Fruit fly (Drosophila melanogaster) whole organism, embryonic: ENCODE data around the gene goe.

ENCODE experiments used
- CG11093 ChIP-seq: fragments of 200-800 bp; sonication (Bioruptor generic); IDR thresholded peaks from 3 replicates; pipeline ENCODE4 v1.3.6; 2022; ENCODE audit warnings: missing biosample characterization, missing genetic modification characterization
- CG11695 ChIP-seq: fragments of 200-800 bp; sonication (Bioruptor generic); IDR thresholded peaks from 3 replicates; pipeline ENCODE4 v1.3.6; 2022; ENCODE audit warnings: missing biosample characterization, missing genetic modification characterization
- CG11723 ChIP-seq: fragments of 200-800 bp; sonication (Bioruptor generic); optimal IDR thresholded peaks from 2 replicates; lab custom pipeline; 2017; ENCODE audit warnings: missing biosample characterization, mild to moderate bottlenecking, missing genetic modification characterization
- CG12155 ChIP-seq: fragments of 200-800 bp; sonication (Bioruptor generic); optimal IDR thresholded peaks from 3 replicates; lab custom pipeline; 2016; ENCODE audit warnings: missing biosample characterization, missing genetic modification characterization
- CG12219 ChIP-seq: fragments of 200-800 bp; sonication (Bioruptor generic); optimal IDR thresholded peaks from 3 replicates; lab custom pipeline; 2018; ENCODE audit warnings: missing biosample characterization, mild to moderate bottlenecking, missing genetic modification characterization
- CG14050 ChIP-seq: fragments of 200-800 bp; sonication (Bioruptor generic); IDR thresholded peaks from 3 replicates; pipeline ENCODE4 v1.3.6; 2022; ENCODE audit warnings: missing biosample characterization, missing genetic modification characterization
- CG15479 ChIP-seq: fragments of 200-800 bp; sonication (Bioruptor generic); optimal IDR thresholded peaks from 3 replicates; lab custom pipeline; 2019; ENCODE audit warnings: missing biosample characterization, mild to moderate bottlenecking, missing genetic modification characterization, moderate library complexity
- CG1603 ChIP-seq: fragments of 200-800 bp; sonication (Bioruptor generic); optimal IDR thresholded peaks from 2 replicates; lab custom pipeline; 2019; ENCODE audit warnings: missing biosample characterization, mild to moderate bottlenecking, missing genetic modification characterization, moderate library complexity
- CG17359 ChIP-seq: fragments of 200-800 bp; sonication (Bioruptor generic); optimal IDR thresholded peaks from 3 replicates; lab custom pipeline; 2018; ENCODE audit warnings: missing biosample characterization, mild to moderate bottlenecking, missing genetic modification characterization, moderate library complexity
- CG30431 ChIP-seq: fragments of 200-800 bp; sonication (Bioruptor generic); optimal IDR thresholded peaks from 2 replicates; lab custom pipeline; 2017; ENCODE audit warnings: missing biosample characterization, missing genetic modification characterization
- CG31224 ChIP-seq: fragments of 200-800 bp; sonication (Bioruptor generic); IDR thresholded peaks from 2 replicates; pipeline ENCODE4 v1.3.6; 2022; ENCODE audit warnings: missing biosample characterization, missing genetic modification characterization
- CG4404 ChIP-seq: fragments of 200-800 bp; sonication (Bioruptor generic); IDR thresholded peaks from 2 replicates; pipeline ENCODE4 v1.3.6; 2022; ENCODE audit warnings: missing biosample characterization, missing genetic modification characterization
- CG4707 ChIP-seq: fragments of 200-800 bp; sonication (Bioruptor generic); optimal IDR thresholded peaks from 2 replicates; lab custom pipeline; 2018; ENCODE audit warnings: missing biosample characterization, mild to moderate bottlenecking, missing genetic modification characterization, moderate library complexity
- CG6175 ChIP-seq: fragments of 200-800 bp; sonication (Bioruptor generic); IDR thresholded peaks from 3 replicates; pipeline ENCODE4 v1.3.6; 2022; ENCODE audit warnings: missing biosample characterization, missing genetic modification characterization
- CG6654 ChIP-seq: fragments of 200-800 bp; sonication (Bioruptor generic); optimal IDR thresholded peaks from 2 replicates; lab custom pipeline; 2017; ENCODE audit warnings: missing biosample characterization, mild to moderate bottlenecking, missing genetic modification characterization
- CG6791 ChIP-seq: fragments of 200-800 bp; sonication (Bioruptor generic); IDR thresholded peaks from 3 replicates; pipeline ENCODE4 v1.3.6; 2022; ENCODE audit warnings: missing biosample characterization, missing genetic modification characterization; ENCODE audit not compliant: partially characterized antibody
- CG7839 ChIP-seq: fragments of 200-800 bp; sonication (Bioruptor generic); optimal IDR thresholded peaks from 3 replicates; lab custom pipeline; 2018; ENCODE audit warnings: missing biosample characterization, mild to moderate bottlenecking, missing genetic modification characterization, moderate library complexity
- CG9797 ChIP-seq: fragments of 200-800 bp; sonication (Bioruptor generic); optimal IDR thresholded peaks from 3 replicates; lab custom pipeline; 2018; ENCODE audit warnings: missing biosample characterization, mild to moderate bottlenecking, missing genetic modification characterization
- CG9817 ChIP-seq: fragments of 200-800 bp; sonication (Bioruptor generic); optimal IDR thresholded peaks from 2 replicates; lab custom pipeline; 2018; ENCODE audit warnings: missing biosample characterization, mild to moderate bottlenecking, missing genetic modification characterization, moderate library complexity
- CoRest ChIP-seq: fragments of 200-800 bp; sonication (Bioruptor generic); optimal IDR thresholded peaks from 3 replicates; lab custom pipeline; 2018; ENCODE audit warnings: missing biosample characterization, mild to moderate bottlenecking, missing genetic modification characterization, moderate library complexity
- Dbx ChIP-seq: fragments of 200-800 bp; sonication (Bioruptor generic); IDR thresholded peaks from 3 replicates; pipeline ENCODE4 v1.3.6; 2022; ENCODE audit warnings: missing biosample characterization, missing genetic modification characterization
- Dip2 ChIP-seq: fragments of 200-800 bp; sonication (Bioruptor generic); IDR thresholded peaks from 2 replicates; pipeline ENCODE4 v1.3.6; 2022; ENCODE audit warnings: missing biosample characterization, missing genetic modification characterization
- Fer3 ChIP-seq: fragments of 200-800 bp; sonication (Bioruptor generic); optimal IDR thresholded peaks from 2 replicates; lab custom pipeline; 2018; ENCODE audit warnings: missing biosample characterization, mild to moderate bottlenecking, missing genetic modification characterization, moderate library complexity
- Hr51 ChIP-seq, 2 experiments: fragments of 200-800 bp; sonication (Bioruptor generic); optimal IDR thresholded peaks; 2 replicates in 1 of 2; 3 replicates in 1 of 2; lab custom pipeline; 2016 to 2018; ENCODE audit warnings: missing biosample characterization in 2 of 2, missing genetic modification characterization in 2 of 2, mild to moderate bottlenecking in 1 of 2, moderate library complexity in 1 of 2
- Hsf ChIP-seq: fragments of 200-800 bp; sonication (Bioruptor generic); optimal IDR thresholded peaks from 3 replicates; lab custom pipeline; 2016; ENCODE audit warnings: missing biosample characterization, missing genetic modification characterization
- Mad ChIP-seq: fragments of 200-800 bp; sonication (Bioruptor generic); optimal IDR thresholded peaks from 2 replicates; lab custom pipeline; 2016; ENCODE audit warnings: missing biosample characterization, missing genetic modification characterization
- Scr ChIP-seq: fragments of 200-800 bp; sonication (Bioruptor generic); IDR thresholded peaks from 2 replicates; pipeline ENCODE4 v1.3.6; 2022; ENCODE audit warnings: missing biosample characterization, missing genetic modification characterization; ENCODE audit not compliant: partially characterized antibody
- Trl ChIP-seq, 3 experiments: fragments of >200 bp in 2 of 3; fragments of 200-800 bp in 1 of 3; sonication (Bioruptor generic) in 1 of 3; optimal IDR thresholded peaks; 2 replicates in 1 of 3; 3 replicates in 2 of 3; lab custom pipeline; 2016 to 2017; ENCODE audit warnings: missing biosample characterization in 1 of 3, missing genetic modification characterization in 1 of 3
- aop ChIP-seq: fragments of 200-800 bp; sonication (Bioruptor generic); IDR thresholded peaks from 2 replicates; pipeline ENCODE4 v1.3.6; 2022; ENCODE audit warnings: missing biosample characterization, missing genetic modification characterization
- br ChIP-seq: fragments of >200 bp; optimal IDR thresholded peaks from 2 replicates; lab custom pipeline; 2017
- chif ChIP-seq, 2 experiments: fragments of 200-800 bp; sonication (Bioruptor generic); optimal IDR thresholded peaks; 3 replicates each; lab custom pipeline; 2016; ENCODE audit warnings: missing biosample characterization in 2 of 2, missing genetic modification characterization in 2 of 2
- corto ChIP-seq: fragments of 200-800 bp; sonication (Bioruptor generic); optimal IDR thresholded peaks from 2 replicates; lab custom pipeline; 2016; ENCODE audit warnings: missing biosample characterization, mild to moderate bottlenecking, missing genetic modification characterization, moderate library complexity
- crol ChIP-seq: fragments of 200-800 bp; sonication (Bioruptor generic); IDR thresholded peaks from 2 replicates; pipeline ENCODE4 v1.3.6; 2022; ENCODE audit warnings: missing biosample characterization, missing genetic modification characterization
- cwo ChIP-seq: fragments of 200-800 bp; sonication (Bioruptor generic); optimal IDR thresholded peaks from 3 replicates; lab custom pipeline; 2017; ENCODE audit warnings: missing biosample characterization, missing genetic modification characterization, mild to moderate bottlenecking, moderate library complexity, missing genetic modification reagents
- da ChIP-seq: fragments of 200-800 bp; sonication (Bioruptor generic); optimal IDR thresholded peaks from 2 replicates; lab custom pipeline; 2016; ENCODE audit warnings: missing biosample characterization, missing genetic modification characterization
- emc ChIP-seq: fragments of 200-800 bp; sonication (Bioruptor generic); optimal IDR thresholded peaks from 2 replicates; lab custom pipeline; 2016; ENCODE audit warnings: missing biosample characterization, missing genetic modification characterization
- exex ChIP-seq: fragments of 200-800 bp; sonication (Bioruptor generic); optimal IDR thresholded peaks from 4 replicates; lab custom pipeline; 2018; ENCODE audit warnings: missing biosample characterization, mild to moderate bottlenecking, missing genetic modification characterization, moderate library complexity
- gem ChIP-seq: fragments of 200-800 bp; sonication (Bioruptor generic); optimal IDR thresholded peaks from 2 replicates; lab custom pipeline; 2019; ENCODE audit warnings: missing biosample characterization, mild to moderate bottlenecking, missing genetic modification characterization, moderate library complexity
- gsb ChIP-seq: fragments of 200-800 bp; sonication (Bioruptor generic); IDR thresholded peaks from 2 replicates; pipeline ENCODE4 v1.3.6; 2022; ENCODE audit warnings: missing biosample characterization, missing genetic modification characterization
- h ChIP-seq: fragments of >200 bp; optimal IDR thresholded peaks from 2 replicates; lab custom pipeline; 2017
- jing ChIP-seq: fragments of 200-800 bp; sonication (Bioruptor generic); optimal IDR thresholded peaks from 2 replicates; lab custom pipeline; 2018; ENCODE audit warnings: missing biosample characterization, mild to moderate bottlenecking, missing genetic modification characterization
- lilli ChIP-seq: fragments of 200-800 bp; sonication (Bioruptor generic); optimal IDR thresholded peaks from 3 replicates; lab custom pipeline; 2016; ENCODE audit warnings: missing biosample characterization, missing genetic modification characterization
- lola ChIP-seq, 3 experiments: fragments of >200 bp in 2 of 3; fragments of 200-800 bp in 1 of 3; sonication (Bioruptor generic) in 1 of 3; optimal IDR thresholded peaks; 2 replicates each; lab custom pipeline; 2017 to 2019; ENCODE audit warnings: missing biosample characterization in 3 of 3, missing genetic modification characterization in 3 of 3, mild to moderate bottlenecking in 1 of 3, moderate library complexity in 1 of 3
- mirr ChIP-seq: fragments of 200-800 bp; sonication (Bioruptor generic); optimal IDR thresholded peaks from 3 replicates; lab custom pipeline; 2018; ENCODE audit warnings: missing biosample characterization, mild to moderate bottlenecking, missing genetic modification characterization
- stc ChIP-seq: fragments of 200-800 bp; sonication (Bioruptor generic); IDR thresholded peaks from 2 replicates; pipeline ENCODE4 v1.3.6; 2022; ENCODE audit warnings: missing biosample characterization, missing genetic modification characterization
- tgo ChIP-seq: fragments of 200-800 bp; sonication (Bioruptor generic); IDR thresholded peaks from 3 replicates; pipeline ENCODE4 v1.3.6; 2022; ENCODE audit warnings: missing biosample characterization, missing genetic modification characterization
- trem ChIP-seq: fragments of 200-800 bp; optimal IDR thresholded peaks from 3 replicates; lab custom pipeline; 2019; ENCODE audit warnings: missing biosample characterization, mild to moderate bottlenecking, missing genetic modification characterization, moderate library complexity
- unpg ChIP-seq: fragments of 200-800 bp; sonication (Bioruptor generic); optimal IDR thresholded peaks from 3 replicates; lab custom pipeline; 2018; ENCODE audit warnings: missing biosample characterization, mild to moderate bottlenecking, missing genetic modification characterization, moderate library complexity

Gene goe

dm6 chrX:16723203-16724173 is 28.2 kb downstream of the goe start (continued):
- TF ChIP-seq CG9817 (tag; lab: Kevin White, UChicago) (peak; percentile 69), lilli (GFP tag; lab: Kevin White, UChicago) (peak; percentile 74), chif (GFP tag; optimal IDR thresholded peaks at IDR 0.05; lab: Kevin White, UChicago) (peak; percentile 41 to 58), CG4707 (GFP tag; lab: Kevin White, UChicago) (peak; percentile 54), br (no peak), lola (GFP tag; optimal IDR thresholded peaks at IDR 0.05; lab: Kevin White, UChicago) (peak in 1 of 3 experiments; percentile 71), CG30431 (peak; percentile 43), Dbx (peak; percentile 40; the same call in 1 of the 3 replicates), gem (tag; lab: Kevin White, UChicago) (peak; percentile 91), CG11093 (GFP tag; lab: Robert Waterston, UW) (no peak), CG6654 (GFP tag; lab: Kevin White, UChicago) (no peak), h (lab: Kevin White, UChicago) (no peak), CG14050 (GFP tag; lab: Robert Waterston, UW) (peak; percentile 67; the same call in 2 of the 3 replicates), CG11723 (GFP tag; lab: Kevin White, UChicago) (peak; percentile 52), da (GFP tag; lab: Kevin White, UChicago) (peak; percentile 11), tgo (GFP tag; lab: Robert Waterston, UW) (peak; percentile 69), Hsf (GFP tag; lab: Kevin White, UChicago) (peak; percentile 63), CG31224 (GFP tag; lab: Robert Waterston, UW) (peak; percentile 35), CG4404 (GFP tag; lab: Robert Waterston, UW) (peak; percentile 28; the same call in 1 of the 2 replicates), trem (peak; percentile 13), CG17359 (tag; lab: Kevin White, UChicago) (peak; percentile 45), Scr (GFP tag; lab: Robert Waterston, UW) (no peak), Fer3 (peak; percentile 58), Hr51 (GFP tag; optimal IDR thresholded peaks at IDR 0.05; lab: Kevin White, UChicago) (peak in 1 of 2 experiments; percentile 89), jing (GFP tag; lab: Kevin White, UChicago) (peak; percentile 39), CG9797 (GFP tag; lab: Kevin White, UChicago) (no peak), cwo (GFP tag; lab: Kevin White, UChicago) (peak; percentile 24), CG7839 (tag; lab: Kevin White, UChicago) (peak; percentile 73), CG11695 (GFP tag; lab: Robert Waterston, UW) (peak; percentile 81), gsb (GFP tag; lab: Robert Waterston, UW) (0 out of 2 replicates have a peak, but pooled peaks have one; percentile 27), CG12155 (GFP tag; lab: Kevin White, UChicago) (peak; percentile 47), stc (GFP tag; lab: Robert Waterston, UW) (peak; percentile 59), unpg (GFP tag; lab: Kevin White, UChicago) (peak; percentile 88), CG15479 (GFP tag; lab: Kevin White, UChicago) (no peak), Mad (peak; percentile 38), CG6791 (GFP tag; lab: Robert Waterston, UW) (no peak), Dip2 (GFP tag; lab: Robert Waterston, UW) (no peak), mirr (GFP tag; lab: Kevin White, UChicago) (no peak), CG6175 (GFP tag; lab: Robert Waterston, UW) (no peak), CoRest (tag; lab: Kevin White, UChicago) (peak; percentile 89), emc (GFP tag; lab: Kevin White, UChicago) (no peak), CG1603 (tag; lab: Kevin White, UChicago) (no peak), crol (GFP tag; lab: Robert Waterston, UW) (peak; percentile 93), CG12219 (GFP tag; lab: Kevin White, UChicago) (peak; percentile 69), aop (GFP tag; lab: Robert Waterston, UW) (no peak), Trl (optimal IDR thresholded peaks at IDR 0.05; lab: Kevin White, UChicago) (peak; percentile 36 to 39), Trl (GFP tag; optimal IDR thresholded peaks at IDR 0.05; lab: Kevin White, UChicago) (no peak), exex (tag; lab: Kevin White, UChicago) (no peak), corto (GFP tag; lab: Kevin White, UChicago) (no peak)
